Worm (Caenorhabditis elegans) whole organism, L1 larva: ENCODE results near the gene cee-1.

Experiments used
- C04F5.9 ChIP-seq: sonication (generic microtip); optimal IDR thresholded peaks from 2 replicates; lab custom pipeline; 2016; ENCODE audit warnings: missing genetic modification characterization, missing compliant biosample characterization
- C16A3.4 ChIP-seq: fragments of 150-350 bp; optimal IDR thresholded peaks from 2 replicates; lab custom pipeline; 2014; ENCODE audit warnings: missing biosample characterization, missing genetic modification characterization
- C34B4.2 ChIP-seq: sonication (generic microtip); optimal IDR thresholded peaks from 2 replicates; lab custom pipeline; 2017; ENCODE audit warnings: mild to moderate bottlenecking, missing genetic modification characterization, missing compliant biosample characterization
- aly-2 ChIP-seq: fragments of 150-350 bp; optimal IDR thresholded peaks from 2 replicates; lab custom pipeline; 2014; ENCODE audit warnings: missing biosample characterization, missing genetic modification characterization
- ama-1 ChIP-seq: fragments of 150-350 bp; optimal IDR thresholded peaks from 2 replicates; lab custom pipeline; 2014
- ceh-63 ChIP-seq: fragments of 200-800 bp; sonication (Bioruptor generic); optimal IDR thresholded peaks from 2 replicates; lab custom pipeline; 2018; ENCODE audit warnings: mild to moderate bottlenecking, missing genetic modification characterization, missing compliant biosample characterization
- ceh-82 ChIP-seq, 3 experiments: fragments of 150-350 bp in 1 of 3; sonication (generic microtip) in 2 of 3; optimal IDR thresholded peaks; 2 replicates each; lab custom pipeline; 2014 to 2017; ENCODE audit warnings: missing biosample characterization in 3 of 3, missing genetic modification characterization in 3 of 3
- ceh-88 ChIP-seq: fragments of 200-800 bp; sonication (Bioruptor generic); IDR thresholded peaks from 2 replicates; pipeline ENCODE4 v1.3.6; 2022; ENCODE audit warnings: missing genetic modification characterization, missing compliant biosample characterization
- efl-3 ChIP-seq: fragments of 200-800 bp; sonication (Bioruptor generic); optimal IDR thresholded peaks from 2 replicates; lab custom pipeline; 2018; ENCODE audit warnings: mild to moderate bottlenecking, missing genetic modification characterization, missing compliant biosample characterization
- egl-13 ChIP-seq: sonication (generic microtip); optimal IDR thresholded peaks from 2 replicates; lab custom pipeline; 2016; ENCODE audit warnings: missing genotype, missing genetic modification reagents, missing genetic modification characterization, missing compliant biosample characterization
- egl-27 ChIP-seq, 2 experiments: fragments of 150-350 bp in 1 of 2; sonication (generic microtip); optimal IDR thresholded peaks; 3 replicates each; lab custom pipeline; 2017 to 2018; ENCODE audit warnings: missing biosample characterization in 2 of 2, missing genetic modification characterization in 2 of 2, missing genetic modification reagents in 2 of 2
- elt-2 ChIP-seq: sonication (generic microtip); optimal IDR thresholded peaks from 2 replicates; lab custom pipeline; 2016; ENCODE audit warnings: missing genetic modification characterization, mild to moderate bottlenecking, inconsistent platforms, missing compliant biosample characterization, missing genetic modification reagents
- elt-3 ChIP-seq, 6 experiments: fragments of 150-350 bp in 1 of 6; sonication (generic microtip); optimal IDR thresholded peaks; 2 replicates each; lab custom pipeline; 2017 to 2018; ENCODE audit warnings: missing biosample characterization in 6 of 6, missing genetic modification characterization in 6 of 6, inconsistent platforms in 1 of 6
- ets-5 ChIP-seq: fragments of 200-800 bp; sonication (Bioruptor generic); IDR thresholded peaks from 2 replicates; pipeline ENCODE4 v1.3.6; 2022; ENCODE audit warnings: missing genetic modification characterization, missing compliant biosample characterization
- fkh-8 ChIP-seq: sonication (generic microtip); optimal IDR thresholded peaks from 2 replicates; lab custom pipeline; 2016; ENCODE audit warnings: mild to moderate bottlenecking, missing genetic modification characterization, missing compliant biosample characterization
- grh-1 ChIP-seq: fragments of 200-800 bp; sonication (Bioruptor generic); IDR thresholded peaks from 2 replicates; pipeline ENCODE4 v1.3.6; 2022; ENCODE audit warnings: missing genetic modification reagents, missing genetic modification characterization, missing compliant biosample characterization
- hlh-17 ChIP-seq: fragments of 200-800 bp; sonication (Bioruptor generic); optimal IDR thresholded peaks from 2 replicates; lab custom pipeline; 2018; ENCODE audit warnings: missing genetic modification characterization, mild to moderate bottlenecking, missing compliant biosample characterization, moderate library complexity, borderline replicate concordance
- hlh-4 ChIP-seq: sonication (generic microtip); optimal IDR thresholded peaks from 2 replicates; lab custom pipeline; 2016; ENCODE audit warnings: mild to moderate bottlenecking, missing genetic modification characterization, missing compliant biosample characterization
- jun-1 ChIP-seq: fragments of 150-350 bp; optimal IDR thresholded peaks from 2 replicates; lab custom pipeline; 2014; ENCODE audit warnings: missing biosample characterization, missing genetic modification reagents, missing genetic modification characterization
- lin-13 ChIP-seq: fragments of 150-350 bp; optimal IDR thresholded peaks from 2 replicates; lab custom pipeline; 2014; ENCODE audit warnings: missing biosample characterization, missing genetic modification reagents, missing genetic modification characterization
- lin-14 ChIP-seq: fragments of 200-800 bp; sonication (Bioruptor generic); optimal IDR thresholded peaks from 2 replicates; lab custom pipeline; 2018; ENCODE audit warnings: mild to moderate bottlenecking, missing genetic modification characterization, moderate library complexity, missing compliant biosample characterization
- lin-15B ChIP-seq: fragments of 150-350 bp; sonication (generic microtip); optimal IDR thresholded peaks from 3 replicates; lab custom pipeline; 2014; ENCODE audit warnings: missing biosample characterization, missing genetic modification characterization
- lir-3 ChIP-seq: sonication (generic microtip); optimal IDR thresholded peaks from 2 replicates; lab custom pipeline; 2016; ENCODE audit warnings: mild to moderate bottlenecking, missing genetic modification characterization, moderate library complexity, missing compliant biosample characterization; ENCODE audit not compliant: poor library complexity
- mab-9 ChIP-seq: fragments of 200-800 bp; sonication (Bioruptor generic); IDR thresholded peaks from 2 replicates; pipeline ENCODE4 v1.3.6; 2022; ENCODE audit warnings: missing genetic modification reagents, missing genetic modification characterization, missing compliant biosample characterization
- mdl-1 ChIP-seq, 2 experiments: fragments of 150-350 bp; optimal IDR thresholded peaks; 2 replicates each; lab custom pipeline; 2014 to 2017; ENCODE audit warnings: missing biosample characterization in 2 of 2, missing genetic modification characterization in 2 of 2, inconsistent platforms in 1 of 2
- mep-1 ChIP-seq: fragments of 150-350 bp; optimal IDR thresholded peaks from 2 replicates; lab custom pipeline; 2014; ENCODE audit warnings: missing biosample characterization, missing genetic modification characterization
- nhr-237 ChIP-seq: fragments of 150-350 bp; optimal IDR thresholded peaks from 2 replicates; lab custom pipeline; 2014; ENCODE audit warnings: missing biosample characterization, missing genetic modification characterization
- nhr-71 ChIP-seq: sonication (generic microtip); optimal IDR thresholded peaks from 2 replicates; lab custom pipeline; 2016; ENCODE audit warnings: mild to moderate bottlenecking, missing genetic modification characterization, moderate library complexity, missing compliant biosample characterization
- nhr-84 ChIP-seq: sonication (generic microtip); optimal IDR thresholded peaks from 2 replicates; lab custom pipeline; 2017; ENCODE audit warnings: missing biosample characterization, missing genetic modification characterization
- nhr-90 ChIP-seq: sonication (generic microtip); optimal IDR thresholded peaks from 2 replicates; lab custom pipeline; 2016; ENCODE audit warnings: mild to moderate bottlenecking, missing genetic modification characterization, missing compliant biosample characterization; ENCODE audit not compliant: poor library complexity
- pag-3 ChIP-seq: sonication (generic microtip); optimal IDR thresholded peaks from 2 replicates; lab custom pipeline; 2017; ENCODE audit warnings: missing genetic modification characterization, mild to moderate bottlenecking, missing compliant biosample characterization, antibody characterized with exemption, borderline replicate concordance; ENCODE audit not compliant: insufficient read depth
- rnt-1 ChIP-seq: sonication (generic microtip); optimal IDR thresholded peaks from 2 replicates; lab custom pipeline; 2016; ENCODE audit warnings: mild to moderate bottlenecking, missing genetic modification characterization, moderate library complexity, missing compliant biosample characterization
- snpc-4 ChIP-seq: fragments of 150-350 bp; optimal IDR thresholded peaks from 2 replicates; lab custom pipeline; 2014; ENCODE audit warnings: missing biosample characterization, missing genetic modification characterization
- sptf-1 ChIP-seq: fragments of 150-350 bp; optimal IDR thresholded peaks from 2 replicates; lab custom pipeline; 2014; ENCODE audit warnings: missing biosample characterization, missing genetic modification characterization
- sup-37 ChIP-seq: fragments of 200-800 bp; sonication (Bioruptor generic); optimal IDR thresholded peaks from 2 replicates; lab custom pipeline; 2018; ENCODE audit warnings: mild to moderate bottlenecking, missing genetic modification characterization, missing compliant biosample characterization
- swsn-7 ChIP-seq: sonication (generic microtip); optimal IDR thresholded peaks from 2 replicates; lab custom pipeline; 2016; ENCODE audit warnings: missing genetic modification characterization, missing compliant biosample characterization
- unc-30 ChIP-seq: sonication (generic microtip); optimal IDR thresholded peaks from 2 replicates; lab custom pipeline; 2017; ENCODE audit warnings: missing biosample characterization, missing genetic modification characterization
- unc-62 ChIP-seq: fragments of 150-350 bp; optimal IDR thresholded peaks from 2 replicates; lab custom pipeline; 2014; ENCODE audit warnings: missing biosample characterization, missing genetic modification reagents, missing genetic modification characterization
- unc-98 ChIP-seq: fragments of 200-800 bp; sonication (Bioruptor generic); IDR thresholded peaks from 2 replicates; pipeline ENCODE4 v1.3.6; 2022; ENCODE audit warnings: missing genetic modification characterization, missing compliant biosample characterization
- vab-15 ChIP-seq: sonication (generic microtip); optimal IDR thresholded peaks from 2 replicates; lab custom pipeline; 2017; ENCODE audit warnings: missing genotype, mild to moderate bottlenecking, missing genetic modification characterization, missing compliant biosample characterization
- xbp-1 ChIP-seq: sonication (generic microtip); optimal IDR thresholded peaks from 2 replicates; lab custom pipeline; 2016; ENCODE audit warnings: missing genetic modification characterization, missing compliant biosample characterization
- zag-1 ChIP-seq: fragments of 150-350 bp; optimal IDR thresholded peaks from 2 replicates; lab custom pipeline; 2014; ENCODE audit warnings: missing biosample characterization, missing genetic modification characterization
- zip-4 ChIP-seq: fragments of 200-800 bp; sonication (Bioruptor generic); optimal IDR thresholded peaks from 2 replicates; lab custom pipeline; 2018; ENCODE audit warnings: mild to moderate bottlenecking, missing genetic modification characterization, moderate library complexity, missing compliant biosample characterization
- ztf-11 ChIP-seq, 2 experiments: sonication (generic microtip); optimal IDR thresholded peaks; 2 replicates each; lab custom pipeline; 2016 to 2017; ENCODE audit warnings: missing genetic modification characterization in 2 of 2, missing biosample characterization in 1 of 2, missing compliant biosample characterization in 1 of 2

cee-1 gene

ce11 chrIII:4950345-4950744 is 37.8 kb downstream of the cee-1 start (continued):
- TF ChIP-seq pag-3 (tag; lab: Kevin White, UChicago), result no peak
- TF ChIP-seq elt-3 (tag; optimal IDR thresholded peaks at IDR 0.05; lab: Kevin White, UChicago), result no peak
- no peak for TF ChIP-seq unc-30 (tag; lab: Kevin White, UChicago)
- no peak for TF ChIP-seq sptf-1 (tag; lab: Kevin White, UChicago)
- no peak for TF ChIP-seq C16A3.4 (tag; lab: Kevin White, UChicago)
- peak; percentile 44 for TF ChIP-seq swsn-7
- peak; percentile 41 for TF ChIP-seq rnt-1 (tag; lab: Kevin White, UChicago)
- no peak for TF ChIP-seq ama-1 (lab: Kevin White, UChicago)
- TF ChIP-seq, all 84 proteins: peak for 21

- TF ChIP-seq zip-4 (GFP tag; lab: Kevin White, UChicago) (no peak), jun-1 (tag; lab: Kevin White, UChicago) (no peak), zag-1 (tag; lab: Kevin White, UChicago) (no peak), mep-1 (tag; lab: Kevin White, UChicago) (no peak), ceh-63 (no peak), egl-27 (tag; optimal IDR thresholded peaks at IDR 0.05; lab: Kevin White, UChicago) (no peak), pag-3 (tag; lab: Kevin White, UChicago) (no peak), lir-3 (no peak), C04F5.9 (tag; lab: Kevin White, UChicago) (no peak), unc-30 (tag; lab: Kevin White, UChicago) (no peak)
- TF ChIP-seq, all 84 proteins: peak for 0
Observed at ce11 chrIII:4951210-4951609, 38.7 kb downstream of the cee-1 start.

DNA sequence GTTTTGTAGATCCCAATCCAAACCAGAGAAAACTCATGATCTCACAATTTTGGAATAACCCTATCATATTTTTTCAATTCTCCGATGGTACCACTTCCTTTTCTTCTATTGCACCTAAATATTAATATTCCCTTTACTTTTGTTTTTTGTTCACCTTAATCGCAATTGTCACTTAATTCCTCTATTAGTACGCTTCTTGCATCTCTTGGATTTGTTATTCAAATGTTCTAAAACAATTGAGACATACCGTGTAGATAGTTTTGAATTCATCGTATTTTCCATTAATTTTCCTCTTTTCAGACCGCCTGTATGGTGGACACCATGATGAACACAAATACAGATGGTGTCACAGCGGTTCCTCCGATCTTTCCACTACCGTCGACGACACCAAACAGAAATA is 39.3 kb downstream of the cee-1 start, which contains the start of gene flh-2:
Gene flh-2 (plus strand): TSS at position 301 of the 400 bp plus-strand sequence.
- TF ChIP-seq sup-37, result no peak
- TF ChIP-seq mab-9 (GFP tag; lab: Robert Waterston, UW), result no peak
- no peak for TF ChIP-seq grh-1 (GFP tag; lab: Robert Waterston, UW)
- no peak for TF ChIP-seq nhr-71 (tag; lab: Kevin White, UChicago)
- TF ChIP-seq hlh-17 (GFP tag; lab: Kevin White, UChicago), result no peak
- no peak for TF ChIP-seq xbp-1
- no peak for TF ChIP-seq unc-98 (GFP tag; lab: Robert Waterston, UW)
- no peak for TF ChIP-seq ets-5

DNA sequence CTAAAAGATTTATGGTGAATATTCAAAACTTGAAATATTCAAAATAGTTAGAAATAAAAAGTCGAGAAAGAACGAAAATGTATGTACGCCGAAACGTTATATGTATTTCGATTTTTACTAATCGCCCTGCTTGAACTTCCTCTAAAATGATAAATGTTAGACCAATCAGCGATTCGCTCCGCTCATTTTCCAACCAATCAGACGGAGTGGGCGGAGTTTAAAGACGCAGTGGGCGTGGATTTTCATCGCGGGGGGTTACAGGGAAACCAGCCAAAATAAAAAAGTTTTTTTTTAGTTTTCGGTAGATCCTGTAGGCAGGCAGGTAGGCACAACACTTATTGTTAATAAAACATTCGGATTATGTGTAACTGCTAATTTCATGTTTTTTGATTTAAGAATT is 40.5 kb downstream of the cee-1 start:
- TF ChIP-seq elt-2 (tag; lab: Kevin White, UChicago), result no peak
- no peak for TF ChIP-seq egl-27 (tag; optimal IDR thresholded peaks at IDR 0.05; lab: Kevin White, UChicago)
- TF ChIP-seq mdl-1 (tag; optimal IDR thresholded peaks at IDR 0.05; lab: Kevin White, UChicago), result no peak
- no peak for TF ChIP-seq ceh-82 (tag; optimal IDR thresholded peaks at IDR 0.05; lab: Kevin White, UChicago)
- no peak for TF ChIP-seq unc-30 (tag; lab: Kevin White, UChicago)
- TF ChIP-seq ztf-11 (tag; optimal IDR thresholded peaks at IDR 0.05; lab: Kevin White, UChicago), result no peak
- no peak for TF ChIP-seq C04F5.9 (tag; lab: Kevin White, UChicago)
- no peak for TF ChIP-seq snpc-4 (tag; lab: Kevin White, UChicago)
- no peak for TF ChIP-seq swsn-7
- no peak for TF ChIP-seq lin-14 (GFP tag; lab: Kevin White, UChicago)
- TF ChIP-seq C34B4.2 (tag; lab: Kevin White, UChicago), result no peak
- TF ChIP-seq lin-13 (GFP tag; lab: Kevin White, UChicago), result no peak
- TF ChIP-seq xbp-1, result no peak
- TF ChIP-seq, all 84 proteins: peak for 0

DNA sequence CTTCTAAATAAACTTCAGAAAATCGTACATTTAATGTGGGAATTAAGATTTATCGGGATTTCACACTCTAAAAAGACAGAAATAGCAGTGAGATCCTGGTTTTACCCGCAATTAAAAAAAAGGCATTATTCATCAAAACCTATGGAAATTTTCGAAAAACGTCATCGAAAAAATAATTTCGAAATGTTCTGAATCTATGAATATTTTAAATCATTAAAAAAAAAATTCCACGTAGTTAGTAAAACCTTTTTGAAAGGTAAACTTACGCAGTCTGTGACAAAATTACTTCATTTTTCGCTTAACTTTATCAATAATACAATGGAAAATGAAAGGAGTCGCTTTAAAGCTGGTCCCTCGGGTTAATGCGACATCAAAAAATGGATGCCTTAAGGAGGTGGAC is 44.1 kb downstream of the cee-1 start, which contains the start of gene C26E6.1:
Gene C26E6.1 (plus strand): TSS at position 301 of the 400 bp plus-strand sequence.
- TF ChIP-seq hlh-4 (tag; lab: Kevin White, UChicago) (no peak), elt-3 (tag; optimal IDR thresholded peaks at IDR 0.05; lab: Kevin White, UChicago) (no peak), nhr-237 (tag; lab: Kevin White, UChicago) (no peak), pag-3 (tag; lab: Kevin White, UChicago) (no peak), nhr-90 (no peak), vab-15 (tag; lab: Kevin White, UChicago) (no peak), egl-13 (no peak), lin-14 (GFP tag; lab: Kevin White, UChicago) (no peak), fkh-8 (no peak), ceh-88 (no peak), nhr-84 (tag; lab: Kevin White, UChicago) (no peak), aly-2 (tag; lab: Kevin White, UChicago) (no peak), elt-2 (tag; lab: Kevin White, UChicago) (no peak), mep-1 (tag; lab: Kevin White, UChicago) (no peak), unc-62 (GFP tag; lab: Kevin White, UChicago) (no peak), lin-15B (tag; lab: Kevin White, UChicago) (no peak), jun-1 (tag; lab: Kevin White, UChicago) (no peak), efl-3 (GFP tag; lab: Kevin White, UChicago) (no peak)
